1 fruit fly cellular context compared by ENCODE assay signal in the genomic region with DNA sequence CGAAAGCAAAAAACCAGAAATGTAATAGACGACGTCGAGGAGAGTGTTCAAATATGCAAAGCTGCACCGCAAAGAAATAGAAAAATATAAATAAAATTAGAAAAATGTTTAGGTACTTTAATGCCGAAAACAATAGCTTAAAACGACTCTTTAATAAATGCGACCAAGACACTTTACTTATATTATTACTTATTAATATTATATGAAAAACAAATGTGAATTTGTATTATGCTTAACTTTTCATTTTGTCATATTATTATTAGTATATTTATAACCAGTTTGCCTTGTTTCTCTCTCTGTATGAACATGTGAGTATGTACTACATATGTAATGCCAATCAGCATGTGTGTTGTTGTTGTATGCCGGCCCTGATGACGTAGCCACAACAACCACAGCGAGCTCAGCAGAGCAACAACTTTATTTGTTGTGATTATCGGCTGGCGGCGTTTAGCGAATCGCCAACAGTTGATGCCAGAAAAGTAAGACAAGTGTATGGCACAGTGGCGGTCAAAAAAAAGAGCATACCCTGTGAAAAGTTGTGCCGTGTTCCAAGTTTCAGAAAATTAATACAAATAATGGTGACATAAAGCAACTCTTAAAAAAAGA.
TF ChIP-seq lines count a peak whose summit lies in the region.

No protein-coding gene starts in this region.

TF ChIP-seq in whole organism, embryonic, 481 proteins besides CTCF, POLR2A, EP300 and RAD21 (continued from another document and continues in another):
- TF ChIP-seq Neu2 (GFP tag; optimal IDR thresholded peaks at IDR 0.05; lab: Kevin White, UChicago; ENCODE audit: borderline replicate concordance) (no peak), wor (GFP tag; IDR thresholded peaks at IDR 0.05; lab: Robert Waterston, UW) (peak; percentile 88), ken (GFP tag; IDR thresholded peaks at IDR 0.05; lab: Robert Waterston, UW) (peak; percentile 50; the same call in 2 of the 3 replicates), CG7928 (GFP tag; optimal IDR thresholded peaks at IDR 0.05; lab: Kevin White, UChicago) (peak; percentile 61), CG8359 (GFP tag; optimal IDR thresholded peaks at IDR 0.05; lab: Kevin White, UChicago; ENCODE audit: borderline replicate concordance) (peak; percentile 86), tx (GFP tag; optimal IDR thresholded peaks at IDR 0.05; lab: Kevin White, UChicago) (peak; percentile 39), D19A (tag; optimal IDR thresholded peaks at IDR 0.05; lab: Kevin White, UChicago) (peak; percentile 89), CG9876 (GFP tag; optimal IDR thresholded peaks at IDR 0.05; lab: Kevin White, UChicago) (peak; percentile 52), CG12236 (GFP tag; optimal IDR thresholded peaks at IDR 0.05; lab: Kevin White, UChicago) (no peak), CG13424 (tag; optimal IDR thresholded peaks at IDR 0.05; lab: Kevin White, UChicago) (peak; percentile 98), shn (GFP tag; optimal IDR thresholded peaks at IDR 0.05; lab: Kevin White, UChicago) (peak; percentile 64), CG34224 (GFP tag; IDR thresholded peaks at IDR 0.05; lab: Robert Waterston, UW; ENCODE audit: partially characterized antibody) (no peak), jing (GFP tag; optimal IDR thresholded peaks at IDR 0.05; lab: Kevin White, UChicago) (peak; percentile 50), CG12391 (tag; optimal IDR thresholded peaks at IDR 0.05; lab: Kevin White, UChicago) (peak; percentile 97), CG4360 (GFP tag; IDR thresholded peaks at IDR 0.05; lab: Robert Waterston, UW) (peak; percentile 95), pfk (GFP tag; optimal IDR thresholded peaks at IDR 0.05; lab: Kevin White, UChicago) (no peak), hb (GFP tag; IDR thresholded peaks at IDR 0.05; lab: Robert Waterston, UW; ENCODE audit: partially characterized antibody) (no peak), bcd (GFP tag; optimal IDR thresholded peaks at IDR 0.05; lab: Kevin White, UChicago) (peak; percentile 93), zen (tag; optimal IDR thresholded peaks at IDR 0.05; lab: Kevin White, UChicago) (peak; percentile 92), CG13775 (GFP tag; optimal IDR thresholded peaks at IDR 0.05; lab: Kevin White, UChicago) (peak; percentile 90), onecut (GFP tag; IDR thresholded peaks at IDR 0.05; lab: Robert Waterston, UW) (peak; percentile 72), schlank (tag; optimal IDR thresholded peaks at IDR 0.05; lab: Kevin White, UChicago) (peak; percentile 54), D19B (GFP tag; optimal IDR thresholded peaks at IDR 0.05; lab: Kevin White, UChicago) (peak; percentile 82), Jarid2 (GFP tag; optimal IDR thresholded peaks at IDR 0.05; lab: Kevin White, UChicago) (peak; percentile 79), GATAe (GFP tag; conservative IDR thresholded peaks at IDR 0.05; lab: Robert Waterston, UW) (peak; percentile 69), ash1 (GFP tag; optimal IDR thresholded peaks at IDR 0.05; lab: Kevin White, UChicago) (no peak), Nf-YA (GFP tag; IDR thresholded peaks at IDR 0.05; lab: Robert Waterston, UW) (peak; percentile 87), CG1832 (GFP tag; optimal IDR thresholded peaks at IDR 0.05; lab: Kevin White, UChicago) (no peak), CG7745 (tag; optimal IDR thresholded peaks at IDR 0.05; lab: Kevin White, UChicago) (peak; percentile 56), CG9727 (GFP tag; optimal IDR thresholded peaks at IDR 0.05; lab: Kevin White, UChicago) (peak; percentile 97), da (GFP tag; optimal IDR thresholded peaks at IDR 0.05; lab: Kevin White, UChicago) (no peak), maf-S (GFP tag; optimal IDR thresholded peaks at IDR 0.05; lab: Kevin White, UChicago) (peak; percentile 24), hbn (GFP tag; IDR thresholded peaks at IDR 0.05; lab: Robert Waterston, UW; ENCODE audit: partially characterized antibody) (0 out of 2 replicates have a peak, but pooled peaks have one; percentile 3), CG15011 (GFP tag; optimal IDR thresholded peaks at IDR 0.05; lab: Kevin White, UChicago) (peak; percentile 84), CG2199 (GFP tag; IDR thresholded peaks at IDR 0.05; lab: Robert Waterston, UW) (peak; percentile 9; the same call in 2 of the 3 replicates), kni (GFP tag; optimal IDR thresholded peaks at IDR 0.05; lab: Kevin White, UChicago) (no peak), sc (optimal IDR thresholded peaks at IDR 0.05; lab: Kevin White, UChicago) (no peak), sc (GFP tag; optimal IDR thresholded peaks at IDR 0.05; lab: Kevin White, UChicago) (peak; percentile 93), Usf (GFP tag; optimal IDR thresholded peaks at IDR 0.05; lab: Kevin White, UChicago) (peak; percentile 72), BEAF-32 (GFP tag; optimal IDR thresholded peaks at IDR 0.05; lab: Kevin White, UChicago) (no peak), sug (tag; optimal IDR thresholded peaks at IDR 0.05; lab: Kevin White, UChicago) (peak; percentile 93), CG16779 (GFP tag; IDR thresholded peaks at IDR 0.05; lab: Robert Waterston, UW) (no peak), aop (GFP tag; IDR thresholded peaks at IDR 0.05; lab: Robert Waterston, UW) (no peak), CG12104 (GFP tag; optimal IDR thresholded peaks at IDR 0.05; lab: Kevin White, UChicago) (peak; percentile 87), cas (GFP tag; IDR thresholded peaks at IDR 0.05; lab: Robert Waterston, UW) (peak; percentile 48), CG12942 (GFP tag; optimal IDR thresholded peaks at IDR 0.05; lab: Kevin White, UChicago) (peak; percentile 83), CG18764 (GFP tag; optimal IDR thresholded peaks at IDR 0.05; lab: Kevin White, UChicago) (peak; percentile 77), CG3838 (GFP tag; optimal IDR thresholded peaks at IDR 0.05; lab: Kevin White, UChicago) (no peak), CG13624 (GFP tag; optimal IDR thresholded peaks at IDR 0.05; lab: Kevin White, UChicago) (peak; percentile 63), CG8089 (GFP tag; optimal IDR thresholded peaks at IDR 0.05; lab: Kevin White, UChicago) (no peak), CG12769 (tag; optimal IDR thresholded peaks at IDR 0.05; lab: Kevin White, UChicago) (peak; percentile 69), Six4 (GFP tag; optimal IDR thresholded peaks at IDR 0.05; lab: Kevin White, UChicago) (peak; percentile 72), CG7271 (tag; optimal IDR thresholded peaks at IDR 0.05; lab: Kevin White, UChicago) (peak; percentile 72), Gug (GFP tag; IDR thresholded peaks at IDR 0.05; lab: Robert Waterston, UW) (peak; percentile 82), CG8478 (optimal IDR thresholded peaks at IDR 0.05; lab: Kevin White, UChicago) (no peak), lov (optimal IDR thresholded peaks at IDR 0.05; lab: Kevin White, UChicago) (no peak), lov (GFP tag; IDR thresholded peaks at IDR 0.05; lab: Robert Waterston, UW) (peak; percentile 84), vfl (GFP tag; optimal IDR thresholded peaks at IDR 0.05; lab: Kevin White, UChicago) (no peak), Rx (GFP tag; IDR thresholded peaks at IDR 0.05; lab: Robert Waterston, UW) (peak; percentile 59; the same call in 1 of the 2 replicates), CG2875 (GFP tag; optimal IDR thresholded peaks at IDR 0.05; lab: Kevin White, UChicago) (peak; percentile 92), inv (GFP tag; IDR thresholded peaks at IDR 0.05; lab: Robert Waterston, UW; ENCODE audit: partially characterized antibody) (no peak), wdn (GFP tag; IDR thresholded peaks at IDR 0.05; lab: Robert Waterston, UW) (peak; percentile 85), Abd-B (GFP tag; optimal IDR thresholded peaks at IDR 0.05; lab: Kevin White, UChicago) (peak; percentile 83), CG17359 (tag; optimal IDR thresholded peaks at IDR 0.05; lab: Kevin White, UChicago) (peak; percentile 96), eve (GFP tag; optimal IDR thresholded peaks at IDR 0.05; lab: Kevin White, UChicago) (peak in 1 of 2 experiments; percentile 58), Ets97D (GFP tag; optimal IDR thresholded peaks at IDR 0.05; lab: Kevin White, UChicago) (no peak), CG11085 (GFP tag; IDR thresholded peaks at IDR 0.05; lab: Robert Waterston, UW) (peak; percentile 76), knrl (GFP tag; IDR thresholded peaks at IDR 0.05; lab: Robert Waterston, UW; ENCODE audit: partially characterized antibody) (no peak), so (GFP tag; IDR thresholded peaks at IDR 0.05; lab: Robert Waterston, UW) (peak; percentile 89), ab (GFP tag; optimal IDR thresholded peaks at IDR 0.05; lab: Kevin White, UChicago) (no peak), chif (GFP tag; optimal IDR thresholded peaks at IDR 0.05; lab: Kevin White, UChicago) (peak; percentile 51 to 53), ems (GFP tag; optimal IDR thresholded peaks at IDR 0.05; lab: Kevin White, UChicago) (peak; percentile 32), Dref (GFP tag; IDR thresholded peaks at IDR 0.05; lab: Robert Waterston, UW) (no peak), CG10565 (GFP tag; optimal IDR thresholded peaks at IDR 0.05; lab: Kevin White, UChicago) (no peak), CG32767 (GFP tag; IDR thresholded peaks at IDR 0.05; lab: Robert Waterston, UW) (peak; percentile 85), NfI (GFP tag; optimal IDR thresholded peaks at IDR 0.05; lab: Kevin White, UChicago) (peak; percentile 93), CG17802 (tag; optimal IDR thresholded peaks at IDR 0.05; lab: Kevin White, UChicago) (peak; percentile 65), CoRest (tag; optimal IDR thresholded peaks at IDR 0.05; lab: Kevin White, UChicago) (peak; percentile 98), Xrp1 (GFP tag; IDR thresholded peaks at IDR 0.05; lab: Robert Waterston, UW) (peak; percentile 93), hkb (optimal IDR thresholded peaks at IDR 0.05; lab: Kevin White, UChicago) (no peak), hkb (GFP tag; IDR thresholded peaks at IDR 0.05; lab: Robert Waterston, UW) (peak; percentile 90; the same call in 1 of the 2 replicates), Adf1 (GFP tag; IDR thresholded peaks at IDR 0.05; lab: Robert Waterston, UW) (peak; percentile 78; the same call in 1 of the 2 replicates), br (optimal IDR thresholded peaks at IDR 0.05; lab: Kevin White, UChicago) (no peak), pum (GFP tag; optimal IDR thresholded peaks at IDR 0.05; lab: Kevin White, UChicago) (peak; percentile 40), Drgx (GFP tag; IDR thresholded peaks at IDR 0.05; lab: Robert Waterston, UW) (peak; percentile 95), Ravus (GFP tag; IDR thresholded peaks at IDR 0.05; lab: Robert Waterston, UW) (peak; percentile 82), TFAM (GFP tag; optimal IDR thresholded peaks at IDR 0.05; lab: Kevin White, UChicago) (no peak), cad (GFP tag; optimal IDR thresholded peaks at IDR 0.05; lab: Kevin White, UChicago) (no peak), bigmax (GFP tag; optimal IDR thresholded peaks at IDR 0.05; lab: Kevin White, UChicago) (no peak), HLH54F (GFP tag; optimal IDR thresholded peaks at IDR 0.05; lab: Kevin White, UChicago) (no peak), CG11696 (GFP tag; IDR thresholded peaks at IDR 0.05; lab: Robert Waterston, UW) (peak; percentile 87), Hmr (GFP tag; optimal IDR thresholded peaks at IDR 0.05; lab: Kevin White, UChicago) (peak; percentile 95), PHDP (tag; optimal IDR thresholded peaks at IDR 0.05; lab: Kevin White, UChicago) (peak; percentile 98), Nf-YB (GFP tag; optimal IDR thresholded peaks at IDR 0.05; lab: Kevin White, UChicago) (peak; percentile 88), CG6175 (GFP tag; IDR thresholded peaks at IDR 0.05; lab: Robert Waterston, UW) (peak; percentile 36; the same call in 2 of the 3 replicates), Hsf (GFP tag; optimal IDR thresholded peaks at IDR 0.05; lab: Kevin White, UChicago) (peak; percentile 51), HmgZ (tag; optimal IDR thresholded peaks at IDR 0.05; lab: Kevin White, UChicago) (peak; percentile 53), CG6683 (GFP tag; optimal IDR thresholded peaks at IDR 0.05; lab: Kevin White, UChicago) (peak; percentile 91), fd64A (GFP tag; optimal IDR thresholded peaks at IDR 0.05; lab: Kevin White, UChicago) (no peak), btn (GFP tag; optimal IDR thresholded peaks at IDR 0.05; lab: Kevin White, UChicago) (no peak), grau (tag; optimal IDR thresholded peaks at IDR 0.05; lab: Kevin White, UChicago) (peak; percentile 97), Hand (GFP tag; optimal IDR thresholded peaks at IDR 0.05; lab: Kevin White, UChicago) (peak; percentile 91), Awh (GFP tag; IDR thresholded peaks at IDR 0.05; lab: Robert Waterston, UW) (peak; percentile 84), CG11723 (GFP tag; optimal IDR thresholded peaks at IDR 0.05; lab: Kevin White, UChicago) (peak; percentile 77), CG30020 (tag; optimal IDR thresholded peaks at IDR 0.05; lab: Kevin White, UChicago) (peak; percentile 80), fru (optimal IDR thresholded peaks at IDR 0.05; lab: Kevin White, UChicago) (no peak), CG17568 (GFP tag; optimal IDR thresholded peaks at IDR 0.05; lab: Kevin White, UChicago) (peak; percentile 71), CG12299 (tag; optimal IDR thresholded peaks at IDR 0.05; lab: Kevin White, UChicago) (peak; percentile 97), bbx (GFP tag; IDR thresholded peaks at IDR 0.05; lab: Robert Waterston, UW; ENCODE audit: partially characterized antibody) (no peak), sd (tag; optimal IDR thresholded peaks at IDR 0.05; lab: Kevin White, UChicago) (peak; percentile 99), BtbVII (GFP tag; optimal IDR thresholded peaks at IDR 0.05; lab: Kevin White, UChicago) (peak; percentile 97), CG15073 (GFP tag; optimal IDR thresholded peaks at IDR 0.05; lab: Kevin White, UChicago) (peak; percentile 99), CG10979 (tag; optimal IDR thresholded peaks at IDR 0.05; lab: Kevin White, UChicago) (peak; percentile 94), CG15479 (GFP tag; optimal IDR thresholded peaks at IDR 0.05; lab: Kevin White, UChicago) (no peak), CG10431 (GFP tag; optimal IDR thresholded peaks at IDR 0.05; lab: Kevin White, UChicago) (peak; percentile 75), CG4617 (GFP tag; optimal IDR thresholded peaks at IDR 0.05; lab: Kevin White, UChicago; ENCODE audit: borderline replicate concordance) (peak; percentile 41), crp (GFP tag; optimal IDR thresholded peaks at IDR 0.05; lab: Kevin White, UChicago) (peak in 1 of 2 experiments; percentile 54), CG1647 (GFP tag; optimal IDR thresholded peaks at IDR 0.05; lab: Kevin White, UChicago) (peak; percentile 30), nom (GFP tag; optimal IDR thresholded peaks at IDR 0.05; lab: Kevin White, UChicago) (peak; percentile 23), Doc2 (GFP tag; IDR thresholded peaks at IDR 0.05; lab: Robert Waterston, UW) (peak; percentile 46), ttk (GFP tag; IDR thresholded peaks at IDR 0.05; lab: Robert Waterston, UW) (peak; percentile 89), CG14667 (GFP tag; IDR thresholded peaks at IDR 0.05; lab: Robert Waterston, UW) (peak; percentile 89), CG13123 (GFP tag; optimal IDR thresholded peaks at IDR 0.05; lab: Kevin White, UChicago) (peak; percentile 67), al (GFP tag; IDR thresholded peaks at IDR 0.05; lab: Robert Waterston, UW) (peak; percentile 93)
